Fruit fly (Drosophila melanogaster) whole organism: Measurements from ENCODE around the gene Alr.

Experiments used
- CG8478 ChIP-seq: fragments of >200 bp; optimal IDR thresholded peaks from 2 replicates; lab custom pipeline; 2018; ENCODE audit warnings: inconsistent platforms
- Dll ChIP-seq: fragments of >200 bp; optimal IDR thresholded peaks from 2 replicates; lab custom pipeline; 2017
- EcR ChIP-seq, 2 experiments: fragments of >200 bp; optimal IDR thresholded peaks; 2 replicates each; lab custom pipeline; 2017; ENCODE audit warnings: missing biosample characterization in 2 of 2, missing genetic modification characterization in 2 of 2, missing genetic modification reagents in 2 of 2
- pan ChIP-seq: fragments of >200 bp; optimal IDR thresholded peaks from 2 replicates; lab custom pipeline; 2017
- psq ChIP-seq: fragments of >200 bp; optimal IDR thresholded peaks from 2 replicates; lab custom pipeline; 2017
- usp ChIP-seq: fragments of >200 bp; optimal IDR thresholded peaks from 2 replicates; lab custom pipeline; 2017; ENCODE audit warnings: missing biosample characterization, missing genetic modification characterization, mixed read lengths

Gene Alr

DNA sequence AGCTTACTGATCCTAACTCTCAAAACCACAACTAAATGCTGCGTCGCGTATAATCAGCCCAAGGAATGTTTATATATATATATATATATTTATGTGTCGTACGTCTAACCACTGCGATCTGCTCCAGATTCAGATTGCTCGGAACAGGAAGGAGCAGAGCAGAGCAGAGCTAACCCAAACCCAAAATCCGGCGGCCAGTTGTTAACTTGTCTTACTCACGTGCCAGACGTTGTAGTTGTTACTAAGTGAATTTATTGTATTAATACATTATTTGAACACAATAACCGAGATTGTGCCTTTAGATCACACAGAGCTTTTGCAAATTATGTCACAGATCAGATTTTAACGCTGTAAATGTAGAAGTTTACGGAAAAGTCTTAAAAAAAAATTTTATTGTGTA lies at the start of gene Alr:
Gene Alr (plus strand): TSS at position 301 of the 400 bp plus-strand sequence.
- TF ChIP-seq psq (lab: Kevin White, UChicago) (no peak), Dll (lab: Kevin White, UChicago) (no peak), EcR (GFP tag; optimal IDR thresholded peaks at IDR 0.05; lab: Kevin White, UChicago) (no peak), pan (lab: Kevin White, UChicago) (no peak), usp (GFP tag; lab: Kevin White, UChicago) (no peak), CG8478 (lab: Kevin White, UChicago) (no peak)

DNA sequence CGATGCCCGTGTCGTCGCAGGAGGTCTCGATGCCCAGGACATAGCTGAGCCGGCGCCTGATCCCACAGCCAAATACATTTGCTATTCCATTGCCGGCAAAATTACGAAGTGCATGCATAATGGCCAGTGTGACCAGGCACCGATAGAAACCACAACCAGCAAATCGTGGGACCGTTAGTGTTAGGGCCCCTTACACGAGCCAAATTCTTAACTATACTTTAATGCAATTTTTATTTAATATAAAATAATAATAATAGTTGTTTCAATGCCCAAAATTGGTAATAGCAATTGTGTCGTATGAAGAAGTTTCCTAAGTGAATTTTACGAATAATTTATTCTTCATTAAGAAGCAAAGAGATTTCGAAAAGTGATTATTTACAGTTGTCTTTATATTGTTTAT lies 46.5 kb upstream of the Alr start, which contains the start of gene Tcs4:
Gene Tcs4 (minus strand): TSS at position 145 of the 400 bp plus-strand sequence.
- TF ChIP-seq Dll (lab: Kevin White, UChicago) (no peak), psq (lab: Kevin White, UChicago) (no peak), pan (lab: Kevin White, UChicago) (no peak), CG8478 (lab: Kevin White, UChicago) (no peak), usp (GFP tag; lab: Kevin White, UChicago) (no peak), EcR (GFP tag; optimal IDR thresholded peaks at IDR 0.05; lab: Kevin White, UChicago) (no peak)

DNA sequence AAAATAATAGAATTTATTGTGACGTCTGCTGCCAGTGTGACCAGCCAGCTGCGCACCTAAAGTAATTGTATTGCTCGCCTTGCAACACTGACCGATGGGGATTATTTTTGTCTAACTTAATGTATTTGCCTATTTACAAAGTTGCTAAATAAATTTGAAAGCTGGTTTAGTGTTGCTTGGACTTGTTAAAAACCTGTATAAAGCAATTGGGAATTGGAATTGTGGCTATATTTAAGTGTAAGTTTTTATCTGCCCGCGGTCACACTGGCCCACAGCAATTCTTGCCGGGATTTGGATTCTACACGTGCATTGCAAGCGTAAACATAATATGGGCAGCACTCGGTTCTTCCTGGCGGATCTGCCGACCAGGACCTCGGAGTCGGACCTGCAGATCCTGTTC lies 44.0 kb upstream of the Alr start, which contains the start of the genes CG14230 and CG14232:
Gene CG14230 (plus strand): TSS at position 94 of the 400 bp plus-strand sequence.
Gene CG14232 (minus strand): TSS at position 177 of the 400 bp plus-strand sequence.
- TF ChIP-seq CG8478 (lab: Kevin White, UChicago) (no peak), pan (lab: Kevin White, UChicago) (no peak), psq (lab: Kevin White, UChicago) (no peak), EcR (GFP tag; optimal IDR thresholded peaks at IDR 0.05; lab: Kevin White, UChicago) (no peak), usp (GFP tag; lab: Kevin White, UChicago) (no peak), Dll (lab: Kevin White, UChicago) (no peak)

DNA sequence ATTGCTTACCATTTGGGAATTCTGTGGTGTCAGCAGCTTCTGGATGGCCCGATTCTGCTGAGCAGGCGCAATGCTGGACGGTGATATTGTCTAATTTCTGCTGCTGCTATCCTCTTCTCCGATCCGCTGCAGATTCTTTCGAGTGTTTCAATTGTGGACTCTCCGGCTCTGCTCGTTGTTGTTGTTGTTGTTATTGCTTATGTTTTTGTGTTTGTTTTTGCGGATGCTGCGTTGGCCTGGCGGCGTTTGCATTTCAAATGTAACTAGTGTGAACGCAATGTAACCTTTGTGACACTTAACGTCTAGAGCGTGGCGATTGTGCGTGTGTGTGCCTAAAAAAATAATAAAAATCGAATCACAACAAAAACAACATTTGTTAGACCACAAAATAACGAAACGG lies 36.2 kb upstream of the Alr start:
- TF ChIP-seq psq (lab: Kevin White, UChicago), result no peak
- TF ChIP-seq Dll (lab: Kevin White, UChicago), result no peak
- no peak for TF ChIP-seq CG8478 (lab: Kevin White, UChicago)
- no peak for TF ChIP-seq pan (lab: Kevin White, UChicago)
- TF ChIP-seq usp (GFP tag; lab: Kevin White, UChicago), result no peak
- no peak for TF ChIP-seq EcR (GFP tag; optimal IDR thresholded peaks at IDR 0.05; lab: Kevin White, UChicago)

DNA sequence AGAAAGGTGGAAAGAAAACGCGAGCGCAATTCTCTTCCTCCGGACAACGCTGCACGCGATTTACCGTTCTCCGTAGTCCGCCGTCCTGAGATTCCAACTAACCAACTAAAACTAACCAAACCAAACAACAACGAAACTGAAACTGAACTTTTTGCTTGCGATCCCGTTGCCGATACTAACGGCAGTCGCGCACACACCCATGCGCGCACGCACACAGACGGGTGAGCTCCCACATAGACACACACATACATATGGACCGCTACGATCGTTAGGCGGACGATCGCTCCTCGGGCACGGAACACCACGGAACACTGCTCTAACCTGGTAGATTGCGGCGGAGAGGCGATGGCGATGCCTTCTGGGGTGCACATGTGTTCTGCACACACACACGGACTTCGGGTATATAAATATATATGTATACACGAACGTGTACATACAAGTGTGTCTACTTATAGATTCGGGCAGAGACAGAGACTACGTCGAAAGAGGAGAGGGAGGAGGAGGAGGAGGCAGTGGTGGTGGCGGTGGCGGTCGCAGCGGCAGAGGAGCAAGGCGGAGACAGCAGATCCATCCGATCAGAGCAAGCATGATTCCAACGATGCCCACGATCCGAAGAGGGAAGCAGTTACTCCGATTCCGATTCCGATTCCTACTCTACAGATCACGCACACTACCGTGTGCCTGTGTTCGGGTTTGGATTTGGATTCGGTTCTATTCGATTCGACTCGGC lies 35.1 kb upstream of the Alr start, which contains the start of gene meso18E:
Gene meso18E (minus strand): TSS at position 148 of the 730 bp plus-strand sequence.
- TF ChIP-seq usp (GFP tag; lab: Kevin White, UChicago) (no peak), CG8478 (lab: Kevin White, UChicago) (no peak), psq (lab: Kevin White, UChicago) (no peak), Dll (lab: Kevin White, UChicago) (no peak), pan (lab: Kevin White, UChicago) (no peak), EcR (GFP tag; optimal IDR thresholded peaks at IDR 0.05; lab: Kevin White, UChicago) (no peak)

DNA sequence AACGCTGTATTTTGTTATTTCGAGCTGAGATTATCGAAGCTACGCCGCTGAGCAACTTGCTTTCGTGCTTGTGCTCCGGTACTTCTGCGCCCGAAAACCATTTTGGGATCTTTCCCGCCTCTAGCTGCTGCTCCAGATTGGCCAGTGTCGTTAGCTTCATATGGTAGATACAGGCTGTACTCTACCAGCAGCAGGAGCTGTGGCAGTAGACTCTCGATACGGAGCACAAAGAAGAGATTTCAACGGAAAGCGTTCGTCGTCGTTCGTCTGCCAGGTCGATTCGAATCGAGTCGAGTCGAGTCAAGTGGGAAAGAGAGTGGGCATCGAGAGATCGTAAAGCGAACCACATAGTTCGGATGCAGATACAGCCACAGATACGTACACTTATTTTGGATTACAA lies 33.3 kb upstream of the Alr start:
- TF ChIP-seq EcR (GFP tag; optimal IDR thresholded peaks at IDR 0.05; lab: Kevin White, UChicago), result no peak
- no peak for TF ChIP-seq CG8478 (lab: Kevin White, UChicago)
- no peak for TF ChIP-seq psq (lab: Kevin White, UChicago)
- no peak for TF ChIP-seq usp (GFP tag; lab: Kevin White, UChicago)

- TF ChIP-seq psq (lab: Kevin White, UChicago), result no peak
- TF ChIP-seq usp (GFP tag; lab: Kevin White, UChicago), result no peak
- no peak for TF ChIP-seq Dll (lab: Kevin White, UChicago)
- no peak for TF ChIP-seq EcR (GFP tag; optimal IDR thresholded peaks at IDR 0.05; lab: Kevin White, UChicago)
- no peak for TF ChIP-seq pan (lab: Kevin White, UChicago)
- no peak for TF ChIP-seq CG8478 (lab: Kevin White, UChicago)
These were observed 31.7 kb upstream of the Alr start for dm6 chrX:19716325-19716917.

dm6 chrX:19717041-19717440 lies 31.1 kb upstream of the Alr start:
- no peak for TF ChIP-seq Dll (lab: Kevin White, UChicago)
- no peak for TF ChIP-seq EcR (GFP tag; optimal IDR thresholded peaks at IDR 0.05; lab: Kevin White, UChicago)
- TF ChIP-seq CG8478 (lab: Kevin White, UChicago), result no peak
- TF ChIP-seq pan (lab: Kevin White, UChicago), result no peak
- TF ChIP-seq psq (lab: Kevin White, UChicago), result no peak

DNA sequence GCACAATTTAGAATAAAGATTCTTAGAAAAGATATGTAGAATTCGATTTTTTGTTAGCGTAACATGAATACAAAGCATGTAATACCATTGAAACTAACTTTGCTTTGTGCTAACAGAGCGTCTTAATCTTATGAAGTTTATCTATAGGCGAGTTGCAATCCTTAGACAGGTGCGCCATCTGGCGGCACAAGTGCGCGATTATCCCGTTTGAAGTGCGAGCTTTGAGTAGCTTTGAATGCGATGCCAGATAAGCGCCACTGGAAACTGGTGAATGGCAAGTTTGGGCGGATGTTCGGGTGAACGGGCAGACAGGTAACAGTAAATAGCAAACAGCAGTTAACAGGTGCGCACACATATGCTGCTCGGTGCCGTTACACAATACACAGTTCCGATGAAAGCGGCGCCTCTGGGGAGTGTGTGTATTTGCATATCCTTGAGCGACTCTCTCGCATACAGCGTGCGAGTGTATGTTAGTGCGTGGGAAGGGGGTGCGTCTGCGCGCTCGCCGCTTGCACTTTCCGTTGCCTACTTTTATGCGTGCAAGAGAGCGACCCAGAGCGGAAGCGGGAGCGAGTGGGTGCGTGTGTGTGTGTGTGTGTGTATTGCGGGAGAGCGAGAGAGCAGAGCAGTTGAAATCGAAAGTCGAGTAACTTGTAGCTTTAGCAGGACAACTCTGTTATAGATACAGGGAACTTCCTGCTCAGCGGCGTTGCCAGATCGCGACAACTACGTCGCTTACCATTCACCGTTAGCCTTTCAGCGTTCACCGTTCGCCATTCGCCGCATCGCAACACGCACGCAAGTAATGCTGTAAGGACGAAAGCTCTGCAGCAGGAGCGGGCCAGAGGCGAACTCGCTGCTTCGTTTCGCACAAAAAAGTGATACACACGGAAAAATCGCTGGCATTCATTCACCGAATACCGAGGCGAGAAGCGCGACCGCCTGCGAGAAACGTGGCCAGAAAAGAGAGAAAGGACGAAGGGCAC lies 29.8 kb upstream of the Alr start, which contains the start of gene CG12531:
Gene CG12531 (plus strand): TSS at position 936 of the 986 bp plus-strand sequence.
- TF ChIP-seq psq (lab: Kevin White, UChicago) (no peak), usp (GFP tag; lab: Kevin White, UChicago) (no peak), EcR (GFP tag; optimal IDR thresholded peaks at IDR 0.05; lab: Kevin White, UChicago) (no peak), CG8478 (lab: Kevin White, UChicago) (no peak), Dll (lab: Kevin White, UChicago) (no peak), pan (lab: Kevin White, UChicago) (no peak)

DNA sequence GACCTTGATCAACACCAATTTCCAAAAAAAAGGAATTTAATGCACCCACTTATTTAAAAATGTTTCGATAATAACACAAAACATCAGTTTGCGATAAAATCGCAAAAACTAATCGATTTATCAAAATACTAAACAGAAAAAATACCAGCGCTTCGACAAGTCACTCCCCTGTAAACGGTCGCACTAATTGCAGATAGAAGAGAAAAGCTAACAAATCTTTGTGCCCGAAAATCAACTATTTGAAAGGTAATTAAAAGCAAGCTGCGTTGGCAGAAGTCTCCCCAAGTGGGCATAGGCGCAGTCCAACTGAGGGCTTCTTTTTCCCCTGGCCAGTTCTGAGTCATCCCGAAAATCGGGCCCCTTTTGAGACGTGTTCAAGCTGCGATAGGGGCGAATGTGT lies 17.3 kb upstream of the Alr start, which contains the start of gene AP-1-2beta:
Gene AP-1-2beta (plus strand): TSS at position 161 of the 400 bp plus-strand sequence.
- TF ChIP-seq Dll (lab: Kevin White, UChicago), result no peak
